Fruit fly (Drosophila melanogaster) whole organism, embryonic: Measurements from ENCODE around the gene sisA.

Experiments
- Abd-B ChIP-seq: fragments of 200-800 bp; sonication (Bioruptor generic); optimal IDR thresholded peaks from 2 replicates; lab custom pipeline; 2018; ENCODE audit warnings: missing biosample characterization, mild to moderate bottlenecking, missing genetic modification characterization, moderate library complexity
- Antp ChIP-seq: fragments of 200-800 bp; sonication (Bioruptor generic); optimal IDR thresholded peaks from 3 replicates; lab custom pipeline; 2016; ENCODE audit warnings: missing biosample characterization, missing genetic modification characterization
- CG10654 ChIP-seq: fragments of 200-800 bp; sonication (Bioruptor generic); optimal IDR thresholded peaks from 2 replicates; lab custom pipeline; 2016; ENCODE audit warnings: missing biosample characterization, missing genetic modification characterization
- CG11723 ChIP-seq: fragments of 200-800 bp; sonication (Bioruptor generic); optimal IDR thresholded peaks from 2 replicates; lab custom pipeline; 2017; ENCODE audit warnings: missing biosample characterization, mild to moderate bottlenecking, missing genetic modification characterization
- CG13296 ChIP-seq: fragments of 200-800 bp; sonication (Bioruptor generic); optimal IDR thresholded peaks from 3 replicates; lab custom pipeline; 2018; ENCODE audit warnings: missing biosample characterization, mild to moderate bottlenecking, missing genetic modification characterization
- CG14441 ChIP-seq: fragments of 200-800 bp; sonication (Bioruptor generic); IDR thresholded peaks from 2 replicates; pipeline ENCODE4 v1.3.6; 2022; ENCODE audit warnings: missing biosample characterization, missing genetic modification characterization
- CG14667 ChIP-seq: fragments of 200-800 bp; sonication (Bioruptor generic); IDR thresholded peaks from 2 replicates; pipeline ENCODE4 v1.3.6; 2022; ENCODE audit warnings: missing biosample characterization, missing genetic modification characterization
- CG1602 ChIP-seq: fragments of 200-800 bp; sonication (Bioruptor generic); optimal IDR thresholded peaks from 3 replicates; lab custom pipeline; 2016; ENCODE audit warnings: missing biosample characterization, missing genetic modification characterization
- CG16863 ChIP-seq: fragments of 200-800 bp; sonication (Bioruptor generic); optimal IDR thresholded peaks from 3 replicates; lab custom pipeline; 2016; ENCODE audit warnings: missing biosample characterization, missing genetic modification characterization
- CG17328 ChIP-seq: fragments of 200-800 bp; sonication (Bioruptor generic); IDR thresholded peaks from 2 replicates; pipeline ENCODE4 v1.3.6; 2022; ENCODE audit warnings: missing biosample characterization, missing genetic modification characterization
- CG17359 ChIP-seq: fragments of 200-800 bp; sonication (Bioruptor generic); optimal IDR thresholded peaks from 3 replicates; lab custom pipeline; 2018; ENCODE audit warnings: missing biosample characterization, mild to moderate bottlenecking, missing genetic modification characterization, moderate library complexity
- CG18476 ChIP-seq: fragments of 200-800 bp; sonication (Bioruptor generic); optimal IDR thresholded peaks from 2 replicates; lab custom pipeline; 2016; ENCODE audit warnings: missing biosample characterization, mild to moderate bottlenecking, missing genetic modification characterization
- CG2202 ChIP-seq: fragments of 200-800 bp; sonication (Bioruptor generic); optimal IDR thresholded peaks from 2 replicates; lab custom pipeline; 2018; ENCODE audit warnings: missing biosample characterization, mild to moderate bottlenecking, missing genetic modification characterization
- CG3163 ChIP-seq: fragments of 200-800 bp; sonication (Bioruptor generic); optimal IDR thresholded peaks from 3 replicates; lab custom pipeline; 2016; ENCODE audit warnings: missing biosample characterization, missing genetic modification characterization
- CG4328 ChIP-seq: fragments of 200-800 bp; sonication (Bioruptor generic); optimal IDR thresholded peaks from 3 replicates; lab custom pipeline; 2017; ENCODE audit warnings: missing biosample characterization, missing genetic modification reagents, missing genetic modification characterization
- CG8089 ChIP-seq: fragments of 200-800 bp; sonication (Bioruptor generic); optimal IDR thresholded peaks from 3 replicates; lab custom pipeline; 2016; ENCODE audit warnings: missing biosample characterization, missing genetic modification characterization
- CG8478 ChIP-seq: fragments of >200 bp; optimal IDR thresholded peaks from 2 replicates; lab custom pipeline; 2018
- CHES-1-like ChIP-seq: fragments of 200-800 bp; sonication (Bioruptor generic); optimal IDR thresholded peaks from 2 replicates; lab custom pipeline; 2016; ENCODE audit warnings: missing biosample characterization, missing genetic modification characterization
- D19B ChIP-seq: fragments of 200-800 bp; sonication (Bioruptor generic); optimal IDR thresholded peaks from 2 replicates; lab custom pipeline; 2017; ENCODE audit warnings: missing biosample characterization, mild to moderate bottlenecking, missing genetic modification characterization
- Eip74EF ChIP-seq, 2 experiments: fragments of 200-800 bp in 1 of 2; fragments of >200 bp in 1 of 2; sonication (Bioruptor generic) in 1 of 2; optimal IDR thresholded peaks; 2 replicates each; lab custom pipeline; 2017 to 2019; ENCODE audit warnings: missing biosample characterization in 2 of 2, missing genetic modification characterization in 2 of 2, mild to moderate bottlenecking in 1 of 2, moderate library complexity in 1 of 2
- Fer1 ChIP-seq: fragments of 200-800 bp; sonication (Bioruptor generic); optimal IDR thresholded peaks from 2 replicates; lab custom pipeline; 2017; ENCODE audit warnings: missing biosample characterization, mild to moderate bottlenecking, missing genetic modification characterization
- HmgD ChIP-seq: fragments of 200-800 bp; sonication (Bioruptor generic); optimal IDR thresholded peaks from 3 replicates; lab custom pipeline; 2016; ENCODE audit warnings: missing biosample characterization, missing genetic modification characterization
- Hr78 ChIP-seq, 2 experiments: fragments of 200-800 bp in 1 of 2; fragments of >200 bp in 1 of 2; sonication (Bioruptor generic) in 1 of 2; optimal IDR thresholded peaks; 2 replicates each; lab custom pipeline; 2017 to 2019; ENCODE audit warnings: missing biosample characterization in 2 of 2, missing genetic modification characterization in 2 of 2, mild to moderate bottlenecking in 1 of 2, moderate library complexity in 1 of 2
- Hsf ChIP-seq: fragments of 200-800 bp; sonication (Bioruptor generic); optimal IDR thresholded peaks from 3 replicates; lab custom pipeline; 2016; ENCODE audit warnings: missing biosample characterization, missing genetic modification characterization
- Kr ChIP-seq: fragments of 200-800 bp; sonication (Bioruptor generic); optimal IDR thresholded peaks from 2 replicates; lab custom pipeline; 2017; ENCODE audit warnings: missing biosample characterization, mild to moderate bottlenecking, missing genetic modification characterization
- Lhr ChIP-seq: fragments of 200-800 bp; sonication (Bioruptor generic); optimal IDR thresholded peaks from 3 replicates; lab custom pipeline; 2017; ENCODE audit warnings: mild to moderate bottlenecking, missing biosample characterization, missing genetic modification reagents, missing genetic modification characterization
- NK7.1 ChIP-seq: fragments of 200-800 bp; sonication (Bioruptor generic); optimal IDR thresholded peaks from 3 replicates; lab custom pipeline; 2016; ENCODE audit warnings: missing biosample characterization, missing genetic modification characterization
- NfI ChIP-seq: fragments of 200-800 bp; sonication (Bioruptor generic); optimal IDR thresholded peaks from 3 replicates; lab custom pipeline; 2018; ENCODE audit warnings: missing biosample characterization, mild to moderate bottlenecking, missing genetic modification characterization, moderate library complexity
- Pdp1 ChIP-seq, 2 experiments: fragments of 200-800 bp; sonication (Bioruptor generic); optimal IDR thresholded peaks; 3 replicates each; lab custom pipeline; 2016; ENCODE audit warnings: missing biosample characterization in 2 of 2, missing genetic modification characterization in 2 of 2, mild to moderate bottlenecking in 1 of 2, moderate library complexity in 1 of 2
- Stat92E ChIP-seq, 3 experiments: fragments of >200 bp in 2 of 3; fragments of 200-800 bp in 1 of 3; sonication (Bioruptor generic) in 1 of 3; optimal IDR thresholded peaks; 2 replicates each; lab custom pipeline; 2017 to 2019; ENCODE audit warnings: missing biosample characterization in 3 of 3, missing genetic modification characterization in 3 of 3, mild to moderate bottlenecking in 1 of 3, moderate library complexity in 1 of 3
- cato ChIP-seq: fragments of 200-800 bp; sonication (Bioruptor generic); optimal IDR thresholded peaks from 2 replicates; lab custom pipeline; 2016; ENCODE audit warnings: missing biosample characterization, missing genetic modification characterization, borderline replicate concordance
- crc ChIP-seq: fragments of 200-800 bp; sonication (Bioruptor generic); optimal IDR thresholded peaks from 2 replicates; lab custom pipeline; 2016; ENCODE audit warnings: missing biosample characterization, missing genetic modification characterization
- esg ChIP-seq: fragments of 200-800 bp; sonication (Bioruptor generic); conservative IDR thresholded peaks from 2 replicates; pipeline ENCODE4 v1.3.6; 2022; ENCODE audit warnings: missing biosample characterization, missing genetic modification characterization
- jigr1 ChIP-seq: fragments of 200-800 bp; sonication (Bioruptor generic); IDR thresholded peaks from 3 replicates; pipeline ENCODE4 v1.3.6; 2022; ENCODE audit warnings: missing biosample characterization, missing genetic modification characterization
- lilli ChIP-seq: fragments of 200-800 bp; sonication (Bioruptor generic); optimal IDR thresholded peaks from 3 replicates; lab custom pipeline; 2016; ENCODE audit warnings: missing biosample characterization, missing genetic modification characterization
- mld ChIP-seq: fragments of 200-800 bp; sonication (Bioruptor generic); IDR thresholded peaks from 3 replicates; pipeline ENCODE4 v1.3.6; 2022; ENCODE audit warnings: missing biosample characterization, missing genetic modification characterization; ENCODE audit not compliant: partially characterized antibody
- nom ChIP-seq: fragments of 200-800 bp; sonication (Bioruptor generic); optimal IDR thresholded peaks from 2 replicates; lab custom pipeline; 2017; ENCODE audit warnings: missing biosample characterization, missing genetic modification characterization, mild to moderate bottlenecking, moderate library complexity, missing genetic modification reagents
- peb ChIP-seq: fragments of 200-800 bp; sonication (Bioruptor generic); IDR thresholded peaks from 2 replicates; pipeline ENCODE4 v1.3.6; 2022; ENCODE audit warnings: missing biosample characterization, missing genetic modification characterization
- pho ChIP-seq: fragments of 200-800 bp; sonication (Bioruptor generic); optimal IDR thresholded peaks from 2 replicates; lab custom pipeline; 2016; ENCODE audit warnings: missing biosample characterization, missing genetic modification characterization
- pita ChIP-seq: fragments of 200-800 bp; sonication (Bioruptor generic); optimal IDR thresholded peaks from 2 replicates; lab custom pipeline; 2017; ENCODE audit warnings: missing biosample characterization, mild to moderate bottlenecking, missing genetic modification characterization
- repo ChIP-seq: fragments of 200-800 bp; sonication (Bioruptor generic); optimal IDR thresholded peaks from 2 replicates; lab custom pipeline; 2016; ENCODE audit warnings: missing biosample characterization, missing genetic modification characterization
- schlank ChIP-seq: fragments of 200-800 bp; sonication (Bioruptor generic); optimal IDR thresholded peaks from 2 replicates; lab custom pipeline; 2018; ENCODE audit warnings: missing biosample characterization, mild to moderate bottlenecking, missing genetic modification characterization
- slou ChIP-seq: fragments of 200-800 bp; sonication (Bioruptor generic); optimal IDR thresholded peaks from 3 replicates; lab custom pipeline; 2016; ENCODE audit warnings: missing biosample characterization, missing genetic modification characterization
- stwl ChIP-seq: fragments of 200-800 bp; sonication (Bioruptor generic); optimal IDR thresholded peaks from 3 replicates; lab custom pipeline; 2018; ENCODE audit warnings: missing biosample characterization, mild to moderate bottlenecking, missing genetic modification characterization, moderate library complexity
- tin ChIP-seq: fragments of 200-800 bp; sonication (Bioruptor generic); optimal IDR thresholded peaks from 3 replicates; lab custom pipeline; 2016; ENCODE audit warnings: missing biosample characterization, missing genetic modification characterization
- toy ChIP-seq: fragments of 200-800 bp; sonication (Bioruptor generic); IDR thresholded peaks from 2 replicates; pipeline ENCODE4 v1.3.6; 2022; ENCODE audit warnings: missing biosample characterization, missing genetic modification characterization
- ttk ChIP-seq: fragments of 200-800 bp; sonication (Bioruptor generic); IDR thresholded peaks from 2 replicates; pipeline ENCODE4 v2.1.2; 2022; ENCODE audit warnings: missing biosample characterization, missing genetic modification characterization
- twi ChIP-seq: fragments of 200-800 bp; optimal IDR thresholded peaks from 2 replicates; lab custom pipeline; 2019; ENCODE audit warnings: missing biosample characterization, mild to moderate bottlenecking, missing genetic modification characterization, moderate library complexity
- z ChIP-seq: fragments of 200-800 bp; sonication (Bioruptor generic); IDR thresholded peaks from 3 replicates; pipeline ENCODE4 v1.3.6; 2022; ENCODE audit warnings: missing biosample characterization, missing genetic modification characterization

sisA gene

DNA sequence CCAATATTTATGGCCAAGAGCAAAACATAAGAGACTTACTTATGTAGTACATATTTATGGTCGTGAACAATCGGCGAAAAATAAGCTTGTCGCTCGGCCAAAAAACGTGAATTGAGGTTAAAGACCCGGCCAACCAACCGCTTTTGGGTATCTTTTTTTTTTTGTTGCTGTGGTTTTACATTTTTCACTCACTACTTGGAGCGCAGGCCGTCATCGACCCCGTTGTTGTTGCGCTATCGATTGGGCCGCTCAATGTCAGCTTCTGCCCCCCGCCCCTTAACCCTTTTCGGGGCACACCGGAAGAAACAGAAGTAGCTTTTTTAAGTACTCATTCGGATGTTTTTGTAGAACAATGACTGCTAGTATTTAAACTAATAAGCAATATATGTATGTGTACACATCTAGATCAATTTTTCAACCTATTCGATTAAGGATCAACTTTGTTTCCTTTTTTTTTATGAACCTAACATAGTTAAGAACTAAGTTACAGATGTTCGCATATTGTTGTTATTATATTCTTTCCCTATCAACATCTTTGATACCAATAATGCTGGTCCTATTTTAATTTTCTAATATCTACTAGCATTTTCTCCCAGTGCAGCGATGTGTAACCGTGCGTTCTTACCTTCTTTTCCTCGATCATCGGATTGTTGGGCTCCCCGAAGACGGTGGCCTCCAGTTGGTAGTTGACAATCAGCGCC is 16.0 kb upstream of the sisA start (continued):
- TF ChIP-seq CG2202 (peak; percentile 37), CG1602 (GFP tag; lab: Kevin White, UChicago) (peak; percentile 64), Kr (peak; percentile 71), stwl (tag; lab: Kevin White, UChicago) (no peak), CG10654 (GFP tag; lab: Kevin White, UChicago) (peak; percentile 41), twi (tag; lab: Kevin White, UChicago) (no peak), Pdp1 (GFP tag; optimal IDR thresholded peaks at IDR 0.05; lab: Kevin White, UChicago) (peak; percentile 61 to 73), esg (GFP tag; lab: Robert Waterston, UW) (peak; percentile 63), Lhr (GFP tag; lab: Kevin White, UChicago) (no peak), Hsf (GFP tag; lab: Kevin White, UChicago) (peak; percentile 73), CG14441 (GFP tag; lab: Robert Waterston, UW) (peak; percentile 43), Stat92E (GFP tag; optimal IDR thresholded peaks at IDR 0.05; lab: Kevin White, UChicago) (no peak), CG3163 (peak; percentile 35), Antp (GFP tag; lab: Kevin White, UChicago) (peak; percentile 68), CG14667 (GFP tag; lab: Robert Waterston, UW) (peak; percentile 36; the same call in 1 of the 2 replicates), CG4328 (GFP tag; lab: Kevin White, UChicago) (peak; percentile 65), CG8478 (lab: Kevin White, UChicago) (no peak), CG17359 (tag; lab: Kevin White, UChicago) (peak; percentile 61), ttk (GFP tag; lab: Robert Waterston, UW) (0 out of 2 replicates have a peak, but pooled peaks have one; percentile 38), NfI (GFP tag; lab: Kevin White, UChicago) (peak; percentile 66), pita (GFP tag; lab: Kevin White, UChicago) (no peak), HmgD (GFP tag; lab: Kevin White, UChicago) (no peak), Eip74EF (GFP tag; optimal IDR thresholded peaks at IDR 0.05; lab: Kevin White, UChicago) (peak in 1 of 2 experiments; percentile 47), peb (no peak), Hr78 (GFP tag; optimal IDR thresholded peaks at IDR 0.05; lab: Kevin White, UChicago) (peak in 1 of 2 experiments; percentile 80), NK7.1 (GFP tag; lab: Kevin White, UChicago) (peak; percentile 78), CG17328 (GFP tag; lab: Robert Waterston, UW) (no peak), CG16863 (GFP tag; lab: Kevin White, UChicago) (peak; percentile 60), CHES-1-like (GFP tag; lab: Kevin White, UChicago) (peak; percentile 72), crc (GFP tag; lab: Kevin White, UChicago) (peak; percentile 62), jigr1 (no peak), schlank (tag; lab: Kevin White, UChicago) (no peak), repo (peak; percentile 59), D19B (no peak), lilli (GFP tag; lab: Kevin White, UChicago) (peak; percentile 71), nom (GFP tag; lab: Kevin White, UChicago) (no peak), Fer1 (GFP tag; lab: Kevin White, UChicago) (peak; percentile 70), cato (GFP tag; lab: Kevin White, UChicago) (peak; percentile 5), toy (no peak), mld (GFP tag; lab: Robert Waterston, UW) (no peak), CG18476 (GFP tag; lab: Kevin White, UChicago) (peak; percentile 72), CG8089 (peak; percentile 46), z (no peak; the same call in 2 of the 3 replicates), CG11723 (GFP tag; lab: Kevin White, UChicago) (no peak), slou (GFP tag; lab: Kevin White, UChicago) (peak; percentile 26), CG13296 (peak; percentile 72), pho (GFP tag; lab: Kevin White, UChicago) (peak; percentile 55), Abd-B (GFP tag; lab: Kevin White, UChicago) (no peak), tin (peak; percentile 57)
